Fruit fly (Drosophila melanogaster): ENCODE results near the gene fd3F.
"Not testable (repeated sequence)": the region's sequence is repeated elsewhere in the genome, so short reads cannot be mapped to it uniquely, and the experiment has no call there.

DNA sequence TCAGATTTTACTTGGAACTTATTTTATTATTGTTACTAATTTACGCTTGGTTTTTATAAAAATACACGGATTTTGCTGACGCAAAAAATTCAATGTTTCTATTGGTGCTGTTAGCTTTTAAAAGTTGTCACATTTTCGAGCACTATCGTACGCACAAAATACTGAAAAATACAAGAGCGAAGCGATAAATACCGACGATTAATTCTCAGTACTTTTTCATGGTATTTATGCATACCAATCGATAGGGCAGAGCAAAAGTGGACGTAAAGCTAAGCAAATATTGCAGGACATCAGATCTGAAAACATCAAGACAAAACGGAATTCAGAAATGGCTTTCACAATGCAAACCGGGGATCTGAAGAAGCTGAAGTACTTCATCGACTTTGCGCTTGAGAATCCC, 3.2 kb upstream of the fd3F start, which contains the start of gene HIP:
- not testable (repeated sequence) for TF ChIP-seq CG10654 (GFP tag; optimal IDR thresholded peaks at IDR 0.05); Ptx1 (GFP tag; IDR thresholded peaks at IDR 0.05); dysf (GFP tag; IDR thresholded peaks at IDR 0.05); CoRest (tag; optimal IDR thresholded peaks at IDR 0.05); Med (GFP tag); CG16779 (GFP tag; IDR thresholded peaks at IDR 0.05)
- TF ChIP-seq sna (GFP tag; IDR thresholded peaks at IDR 0.05; ENCODE audit: partially characterized antibody) (peak; percentile 65), onecut (GFP tag; IDR thresholded peaks at IDR 0.05) (0 out of 2 replicates have a peak, but pooled peaks have one; percentile 13), vnd (GFP tag; IDR thresholded peaks at IDR 0.05; ENCODE audit: partially characterized antibody) (peak; percentile 67; the same call in 2 of the 3 replicates)

All from whole organism, embryonic.